Fruit fly (Drosophila melanogaster) whole organism, embryonic: ENCODE measurements around the gene Acat2.

ENCODE experiments used
- Aef1 ChIP-seq: fragments of 200-800 bp; sonication (Bioruptor generic); IDR thresholded peaks from 3 replicates; pipeline ENCODE4 v1.3.6; 2022; ENCODE audit warnings: missing biosample characterization, missing genetic modification characterization
- CG10321 ChIP-seq: fragments of 200-800 bp; sonication (Bioruptor generic); IDR thresholded peaks from 2 replicates; pipeline ENCODE4 v1.3.6; 2022; ENCODE audit warnings: missing biosample characterization, missing genetic modification characterization
- CG11456 ChIP-seq: fragments of 200-800 bp; sonication (Bioruptor generic); IDR thresholded peaks from 3 replicates; pipeline ENCODE4 v1.3.6; 2022; ENCODE audit warnings: missing biosample characterization, missing genetic modification characterization
- CG12071 ChIP-seq: fragments of 200-800 bp; sonication (Bioruptor generic); optimal IDR thresholded peaks from 3 replicates; lab custom pipeline; 2018; ENCODE audit warnings: missing biosample characterization, mild to moderate bottlenecking, missing genetic modification characterization
- CG12155 ChIP-seq: fragments of 200-800 bp; sonication (Bioruptor generic); optimal IDR thresholded peaks from 3 replicates; lab custom pipeline; 2016; ENCODE audit warnings: missing biosample characterization, missing genetic modification characterization
- CG1233 ChIP-seq: fragments of 200-800 bp; sonication (Bioruptor generic); optimal IDR thresholded peaks from 4 replicates; lab custom pipeline; 2018; ENCODE audit warnings: missing biosample characterization, mild to moderate bottlenecking, missing genetic modification characterization
- CG15011 ChIP-seq: fragments of 200-800 bp; sonication (Bioruptor generic); optimal IDR thresholded peaks from 3 replicates; lab custom pipeline; 2018; ENCODE audit warnings: missing biosample characterization, mild to moderate bottlenecking, missing genetic modification characterization
- CG1603 ChIP-seq: fragments of 200-800 bp; sonication (Bioruptor generic); optimal IDR thresholded peaks from 2 replicates; lab custom pipeline; 2019; ENCODE audit warnings: missing biosample characterization, mild to moderate bottlenecking, missing genetic modification characterization, moderate library complexity
- CG16863 ChIP-seq: fragments of 200-800 bp; sonication (Bioruptor generic); optimal IDR thresholded peaks from 3 replicates; lab custom pipeline; 2016; ENCODE audit warnings: missing biosample characterization, missing genetic modification characterization
- CG18011 ChIP-seq: fragments of 200-800 bp; sonication (Bioruptor generic); optimal IDR thresholded peaks from 2 replicates; lab custom pipeline; 2017; ENCODE audit warnings: missing biosample characterization, missing genetic modification characterization, mild to moderate bottlenecking, moderate library complexity, missing genotype
- CG2129 ChIP-seq: fragments of 200-800 bp; sonication (Bioruptor generic); IDR thresholded peaks from 2 replicates; pipeline ENCODE4 v1.3.6; 2022; ENCODE audit warnings: missing biosample characterization, missing genetic modification characterization; ENCODE audit not compliant: partially characterized antibody
- CG2202 ChIP-seq: fragments of 200-800 bp; sonication (Bioruptor generic); optimal IDR thresholded peaks from 2 replicates; lab custom pipeline; 2018; ENCODE audit warnings: missing biosample characterization, mild to moderate bottlenecking, missing genetic modification characterization
- CG34376 ChIP-seq: fragments of 200-800 bp; sonication (Bioruptor generic); optimal IDR thresholded peaks from 2 replicates; lab custom pipeline; 2018; ENCODE audit warnings: missing biosample characterization, mild to moderate bottlenecking, missing genetic modification characterization
- CG34422 ChIP-seq: fragments of 200-800 bp; sonication (Bioruptor generic); IDR thresholded peaks from 3 replicates; pipeline ENCODE4 v1.3.6; 2022; ENCODE audit warnings: missing biosample characterization, missing genetic modification characterization
- CG3726 ChIP-seq: fragments of 200-800 bp; sonication (Bioruptor generic); IDR thresholded peaks from 3 replicates; pipeline ENCODE4, ENCODE4 v1.3.6; 2022; ENCODE audit warnings: missing biosample characterization, missing genetic modification characterization
- CG4282 ChIP-seq: fragments of 200-800 bp; sonication (Bioruptor generic); optimal IDR thresholded peaks from 2 replicates; lab custom pipeline; 2016; ENCODE audit warnings: missing biosample characterization, missing genetic modification characterization
- CG4360 ChIP-seq: fragments of 200-800 bp; sonication (Bioruptor generic); IDR thresholded peaks from 2 replicates; pipeline ENCODE4 v1.3.6; 2022; ENCODE audit warnings: missing biosample characterization, missing genetic modification characterization
- Dref ChIP-seq: fragments of 200-800 bp; sonication (Bioruptor generic); IDR thresholded peaks from 2 replicates; pipeline ENCODE4 v1.3.6; 2022; ENCODE audit warnings: missing biosample characterization, missing genetic modification characterization
- E2f1 ChIP-seq: fragments of 200-800 bp; sonication (Bioruptor generic); IDR thresholded peaks from 2 replicates; pipeline ENCODE4 v1.3.6; 2022; ENCODE audit warnings: missing biosample characterization, missing genetic modification characterization
- Eip74EF ChIP-seq, 2 experiments: fragments of 200-800 bp in 1 of 2; fragments of >200 bp in 1 of 2; sonication (Bioruptor generic) in 1 of 2; optimal IDR thresholded peaks; 2 replicates each; lab custom pipeline; 2017 to 2019; ENCODE audit warnings: missing biosample characterization in 2 of 2, missing genetic modification characterization in 2 of 2, mild to moderate bottlenecking in 1 of 2, moderate library complexity in 1 of 2
- HLH3B ChIP-seq: fragments of 200-800 bp; sonication (Bioruptor generic); IDR thresholded peaks from 2 replicates; pipeline ENCODE4 v1.3.6; 2022; ENCODE audit warnings: missing biosample characterization, missing genetic modification characterization
- HLH54F ChIP-seq: fragments of 200-800 bp; sonication (Bioruptor generic); optimal IDR thresholded peaks from 3 replicates; lab custom pipeline; 2016; ENCODE audit warnings: missing biosample characterization, missing genetic modification characterization
- Hr3 ChIP-seq: fragments of 200-800 bp; sonication (Bioruptor generic); optimal IDR thresholded peaks from 3 replicates; lab custom pipeline; 2016; ENCODE audit warnings: missing biosample characterization, missing genetic modification characterization
- MTF-1 ChIP-seq: fragments of 200-800 bp; sonication (Bioruptor generic); optimal IDR thresholded peaks from 2 replicates; lab custom pipeline; 2018; ENCODE audit warnings: missing biosample characterization, mild to moderate bottlenecking, missing genetic modification characterization, borderline replicate concordance
- Med ChIP-seq: fragments of 200-800 bp; sonication (Bioruptor generic); peaks from one replicate; lab custom pipeline; 2016; ENCODE audit warnings: missing biosample characterization, missing genetic modification characterization, mild to moderate bottlenecking, inconsistent platforms, moderate library complexity
- PHDP ChIP-seq: fragments of 200-800 bp; sonication (Bioruptor generic); optimal IDR thresholded peaks from 3 replicates; lab custom pipeline; 2018; ENCODE audit warnings: missing biosample characterization, mild to moderate bottlenecking, missing genetic modification characterization, moderate library complexity
- Pdp1 ChIP-seq, 2 experiments: fragments of 200-800 bp; sonication (Bioruptor generic); optimal IDR thresholded peaks; 3 replicates each; lab custom pipeline; 2016; ENCODE audit warnings: missing biosample characterization in 2 of 2, missing genetic modification characterization in 2 of 2, mild to moderate bottlenecking in 1 of 2, moderate library complexity in 1 of 2
- Scr ChIP-seq: fragments of 200-800 bp; sonication (Bioruptor generic); IDR thresholded peaks from 2 replicates; pipeline ENCODE4 v1.3.6; 2022; ENCODE audit warnings: missing biosample characterization, missing genetic modification characterization; ENCODE audit not compliant: partially characterized antibody
- Stat92E ChIP-seq, 3 experiments: fragments of >200 bp in 2 of 3; fragments of 200-800 bp in 1 of 3; sonication (Bioruptor generic) in 1 of 3; optimal IDR thresholded peaks; 2 replicates each; lab custom pipeline; 2017 to 2019; ENCODE audit warnings: missing biosample characterization in 3 of 3, missing genetic modification characterization in 3 of 3, mild to moderate bottlenecking in 1 of 3, moderate library complexity in 1 of 3
- Tbp ChIP-seq: fragments of >200 bp; optimal IDR thresholded peaks from 2 replicates; lab custom pipeline; 2018; ENCODE audit warnings: missing biosample characterization, missing genetic modification characterization
- Xbp1 ChIP-seq: fragments of 200-800 bp; sonication (Bioruptor generic); optimal IDR thresholded peaks from 3 replicates; lab custom pipeline; 2016; ENCODE audit warnings: missing biosample characterization, mild to moderate bottlenecking, missing genetic modification characterization
- ac ChIP-seq: fragments of 200-800 bp; sonication (Bioruptor generic); optimal IDR thresholded peaks from 3 replicates; lab custom pipeline; 2017; ENCODE audit warnings: missing biosample characterization, mild to moderate bottlenecking, missing genetic modification characterization
- bsh ChIP-seq, 2 experiments: fragments of 200-800 bp; sonication (Bioruptor generic); optimal IDR thresholded peaks; 2 replicates each; lab custom pipeline; 2017 to 2018; ENCODE audit warnings: mild to moderate bottlenecking in 2 of 2, missing biosample characterization in 2 of 2, missing genetic modification characterization in 2 of 2, moderate library complexity in 1 of 2
- btn ChIP-seq: fragments of 200-800 bp; sonication (Bioruptor generic); optimal IDR thresholded peaks from 2 replicates; lab custom pipeline; 2016; ENCODE audit warnings: missing biosample characterization, missing genetic modification characterization
- chm ChIP-seq: fragments of 200-800 bp; sonication (Bioruptor generic); IDR thresholded peaks from 2 replicates; pipeline ENCODE4 v1.3.6; 2022; ENCODE audit warnings: missing biosample characterization, missing genetic modification characterization
- dmrt11E ChIP-seq: fragments of 200-800 bp; sonication (Bioruptor generic); optimal IDR thresholded peaks from 3 replicates; lab custom pipeline; 2018; ENCODE audit warnings: missing biosample characterization, mild to moderate bottlenecking, missing genetic modification characterization, moderate library complexity
- exex ChIP-seq: fragments of 200-800 bp; sonication (Bioruptor generic); optimal IDR thresholded peaks from 4 replicates; lab custom pipeline; 2018; ENCODE audit warnings: missing biosample characterization, mild to moderate bottlenecking, missing genetic modification characterization, moderate library complexity
- gt ChIP-seq: fragments of 200-800 bp; sonication (Bioruptor generic); IDR thresholded peaks from 2 replicates; pipeline ENCODE4 v1.3.6; 2022; ENCODE audit warnings: missing biosample characterization, missing genetic modification characterization
- ham ChIP-seq: fragments of 200-800 bp; sonication (Bioruptor generic); IDR thresholded peaks from 2 replicates; pipeline ENCODE4 v1.3.6; 2022; ENCODE audit warnings: missing biosample characterization, missing genetic modification characterization
- her ChIP-seq: fragments of 200-800 bp; sonication (Bioruptor generic); optimal IDR thresholded peaks from 2 replicates; lab custom pipeline; 2016; ENCODE audit warnings: missing biosample characterization, missing genetic modification characterization
- hth ChIP-seq: fragments of >200 bp; optimal IDR thresholded peaks from 2 replicates; lab custom pipeline; 2017; ENCODE audit warnings: inconsistent platforms
- luna ChIP-seq: fragments of 200-800 bp; sonication (Bioruptor generic); optimal IDR thresholded peaks from 2 replicates; lab custom pipeline; 2016; ENCODE audit warnings: missing biosample characterization, missing genetic modification characterization
- odd ChIP-seq: fragments of 200-800 bp; sonication (Bioruptor generic); optimal IDR thresholded peaks from 2 replicates; lab custom pipeline; 2017; ENCODE audit warnings: missing biosample characterization, mild to moderate bottlenecking, missing genetic modification characterization
- org-1 ChIP-seq: fragments of 200-800 bp; sonication (Bioruptor generic); optimal IDR thresholded peaks from 2 replicates; lab custom pipeline; 2017; ENCODE audit warnings: missing biosample characterization, missing genetic modification characterization
- p53 ChIP-seq: fragments of 200-800 bp; sonication (Bioruptor generic); optimal IDR thresholded peaks from 2 replicates; lab custom pipeline; 2016; ENCODE audit warnings: missing biosample characterization, missing genetic modification characterization
- pros ChIP-seq: fragments of 200-800 bp; sonication (Bioruptor generic); optimal IDR thresholded peaks from 3 replicates; lab custom pipeline; 2019; ENCODE audit warnings: missing biosample characterization, mild to moderate bottlenecking, missing genetic modification characterization, moderate library complexity
- salm ChIP-seq: fragments of 200-800 bp; sonication (Bioruptor generic); optimal IDR thresholded peaks from 2 replicates; lab custom pipeline; 2018; ENCODE audit warnings: missing biosample characterization, mild to moderate bottlenecking, missing genetic modification characterization
- sob ChIP-seq: fragments of 200-800 bp; sonication (Bioruptor generic); IDR thresholded peaks from 2 replicates; pipeline ENCODE4 v1.3.6; 2022; ENCODE audit warnings: missing biosample characterization, missing genetic modification characterization
- tap ChIP-seq: fragments of 200-800 bp; optimal IDR thresholded peaks from 3 replicates; lab custom pipeline; 2019; ENCODE audit warnings: missing biosample characterization, mild to moderate bottlenecking, missing genetic modification characterization, moderate library complexity
- toy ChIP-seq: fragments of 200-800 bp; sonication (Bioruptor generic); IDR thresholded peaks from 2 replicates; pipeline ENCODE4 v1.3.6; 2022; ENCODE audit warnings: missing biosample characterization, missing genetic modification characterization
- zfh2 ChIP-seq: fragments of 200-800 bp; sonication (Bioruptor generic); optimal IDR thresholded peaks from 2 replicates; lab custom pipeline; 2016; ENCODE audit warnings: missing biosample characterization, missing genetic modification characterization

The Acat2 gene

DNA sequence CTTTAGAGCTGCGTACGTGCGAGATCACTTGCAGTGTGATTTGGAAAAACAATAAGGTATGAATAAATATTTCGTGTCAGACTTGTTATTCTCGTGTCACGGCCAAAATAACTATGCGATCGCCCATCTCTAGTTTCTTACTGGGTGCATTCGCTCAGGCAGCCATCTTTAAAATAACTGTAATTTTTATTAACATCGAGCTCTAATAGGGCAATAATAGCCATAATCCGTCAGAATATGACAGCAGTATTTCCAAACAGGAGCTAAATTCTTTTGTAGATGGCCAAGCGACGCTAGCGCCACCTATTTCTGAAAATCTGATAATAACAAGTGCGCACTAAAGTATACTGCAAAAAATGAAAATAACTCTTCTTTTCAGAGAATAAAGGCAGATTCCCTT, 49.3 kb downstream of the Acat2 start (continued):
- no peak for TF ChIP-seq Tbp (GFP tag; lab: Kevin White, UChicago)
- peak in 1 of 2 experiments; percentile 29 for TF ChIP-seq Eip74EF (GFP tag; optimal IDR thresholded peaks at IDR 0.05; lab: Kevin White, UChicago)
- TF ChIP-seq odd: peak; percentile 77
- TF ChIP-seq CG16863: peak; percentile 15
- peak; percentile 12 to 43 for TF ChIP-seq Pdp1 (GFP tag; optimal IDR thresholded peaks at IDR 0.05; lab: Kevin White, UChicago)
- TF ChIP-seq p53 (GFP tag; lab: Kevin White, UChicago): no peak
- no peak for TF ChIP-seq luna
- no peak for TF ChIP-seq Hr3
- TF ChIP-seq toy (GFP tag; lab: Robert Waterston, UW): no peak
- TF ChIP-seq CG15011 (GFP tag; lab: Kevin White, UChicago): no peak
- TF ChIP-seq ham (GFP tag; lab: Robert Waterston, UW): no peak
- peak; percentile 40 for TF ChIP-seq HLH54F (GFP tag; lab: Kevin White, UChicago)
- peak; percentile 50 for TF ChIP-seq CG1603 (tag; lab: Kevin White, UChicago)
- TF ChIP-seq Med (GFP tag; lab: Kevin White, UChicago): peak; percentile 91
- TF ChIP-seq bsh (GFP tag; optimal IDR thresholded peaks at IDR 0.05; lab: Kevin White, UChicago): peak in 1 of 2 experiments; percentile 18
- peak; percentile 8 for TF ChIP-seq exex (tag; lab: Kevin White, UChicago)
- peak; percentile 39 for TF ChIP-seq her (GFP tag; lab: Kevin White, UChicago)
- TF ChIP-seq CG2202: no peak
- peak; percentile 32 for TF ChIP-seq PHDP (tag; lab: Kevin White, UChicago)
- TF ChIP-seq Scr (GFP tag; lab: Robert Waterston, UW): peak; percentile 91
- TF ChIP-seq CG12155 (GFP tag; lab: Kevin White, UChicago): peak; percentile 30
- TF ChIP-seq pros (GFP tag; lab: Kevin White, UChicago): peak; percentile 90
- no peak for TF ChIP-seq CG12071 (GFP tag; lab: Kevin White, UChicago)
- no peak for TF ChIP-seq CG3726 (GFP tag; lab: Robert Waterston, UW)
- TF ChIP-seq HLH3B (GFP tag; lab: Robert Waterston, UW): 0 out of 2 replicates have a peak, but pooled peaks have one; percentile 33
- TF ChIP-seq gt (GFP tag; lab: Robert Waterston, UW): no peak
- peak; percentile 11; the same call in 1 of the 2 replicates for TF ChIP-seq E2f1 (GFP tag; lab: Robert Waterston, UW)
- no peak for TF ChIP-seq sob (GFP tag; lab: Robert Waterston, UW)
- no peak for TF ChIP-seq CG4282 (GFP tag; lab: Kevin White, UChicago)
- TF ChIP-seq CG1233 (GFP tag; lab: Kevin White, UChicago): no peak
- TF ChIP-seq Aef1: no peak
- TF ChIP-seq Stat92E (GFP tag; optimal IDR thresholded peaks at IDR 0.05; lab: Kevin White, UChicago): peak in 1 of 3 experiments; percentile 53
- no peak for TF ChIP-seq CG18011 (GFP tag; lab: Kevin White, UChicago)
- peak; percentile 25 for TF ChIP-seq zfh2
- peak; percentile 22; the same call in 1 of the 3 replicates for TF ChIP-seq CG34422 (GFP tag; lab: Robert Waterston, UW)
- TF ChIP-seq ac (GFP tag; lab: Kevin White, UChicago): no peak
- TF ChIP-seq CG10321: no peak
- TF ChIP-seq salm (tag; lab: Kevin White, UChicago): peak; percentile 66
- TF ChIP-seq Xbp1 (GFP tag; lab: Kevin White, UChicago): peak; percentile 28
- TF ChIP-seq Dref (GFP tag; lab: Robert Waterston, UW): no peak
- peak; percentile 94 for TF ChIP-seq CG2129 (GFP tag; lab: Robert Waterston, UW)
- TF ChIP-seq CG4360: no peak
- TF ChIP-seq tap (tag; lab: Kevin White, UChicago): no peak
- TF ChIP-seq hth: no peak
- no peak for TF ChIP-seq btn
- TF ChIP-seq CG34376 (GFP tag; lab: Kevin White, UChicago): peak; percentile 46
- no peak for TF ChIP-seq MTF-1
- no peak for TF ChIP-seq org-1 (GFP tag; lab: Kevin White, UChicago)
- 0 out of 2 replicates have a peak, but pooled peaks have one; percentile 44 for TF ChIP-seq chm
- peak; percentile 28 for TF ChIP-seq dmrt11E
- peak; percentile 43; the same call in 1 of the 3 replicates for TF ChIP-seq CG11456 (GFP tag; lab: Robert Waterston, UW)
